Worm (Caenorhabditis elegans): ENCODE measurements around the gene nhr-92.

The nhr-92 gene

ce11 chrIV:1595802-1596201 lies 24.1 kb upstream of the nhr-92 start, which contains the start of gene npp-8 (continued):
- TF ChIP-seq npax-4 (tag; optimal IDR thresholded peaks at IDR 0.05): peak; percentile 34
- peak; percentile 79 for TF ChIP-seq K02D7.2 (tag; optimal IDR thresholded peaks at IDR 0.05)
- no peak for TF ChIP-seq pha-4 (tag; optimal IDR thresholded peaks at IDR 0.05)
- peak; percentile 82 for TF ChIP-seq hlh-8 (tag; optimal IDR thresholded peaks at IDR 0.05)
- peak; percentile 56 for TF ChIP-seq hlh-15 (tag; optimal IDR thresholded peaks at IDR 0.05)
- TF ChIP-seq tbx-7 (tag; optimal IDR thresholded peaks at IDR 0.05): peak; percentile 51
- no peak for TF ChIP-seq pros-1 (tag; optimal IDR thresholded peaks at IDR 0.05)
- peak; percentile 64 for TF ChIP-seq ceh-30 (tag; optimal IDR thresholded peaks at IDR 0.05)
- peak; percentile 62 for TF ChIP-seq lin-11 (tag; optimal IDR thresholded peaks at IDR 0.05)
- peak; percentile 75 for TF ChIP-seq sdc-2 (tag; optimal IDR thresholded peaks at IDR 0.05)
- TF ChIP-seq ceh-9 (tag; optimal IDR thresholded peaks at IDR 0.05): peak; percentile 28
- peak; percentile 58 for TF ChIP-seq madf-2 (tag; optimal IDR thresholded peaks at IDR 0.05)
- TF ChIP-seq fax-1 (tag; optimal IDR thresholded peaks at IDR 0.05): peak; percentile 83
- peak; percentile 50 for TF ChIP-seq ceh-48 (tag; optimal IDR thresholded peaks at IDR 0.05)
- TF ChIP-seq unc-55 (GFP tag; optimal IDR thresholded peaks at IDR 0.05): no peak
- peak; percentile 85 for TF ChIP-seq pat-9 (tag; optimal IDR thresholded peaks at IDR 0.05)
- TF ChIP-seq rnt-1 (tag; optimal IDR thresholded peaks at IDR 0.05): peak; percentile 90
- TF ChIP-seq odd-2 (tag; optimal IDR thresholded peaks at IDR 0.05): no peak
- peak; percentile 55 for TF ChIP-seq hlh-13 (GFP tag; optimal IDR thresholded peaks at IDR 0.05)
- peak; percentile 65 for TF ChIP-seq mec-3 (tag; optimal IDR thresholded peaks at IDR 0.05; ENCODE audit: borderline replicate concordance)
- no peak for TF ChIP-seq pag-3 (tag; optimal IDR thresholded peaks at IDR 0.05; ENCODE audit: borderline replicate concordance)
- TF ChIP-seq ceh-22 (tag; optimal IDR thresholded peaks at IDR 0.05): peak; percentile 50
- no peak for TF ChIP-seq ceh-45 (GFP tag; IDR thresholded peaks at IDR 0.05)
- no peak for TF ChIP-seq pax-1 (tag; optimal IDR thresholded peaks at IDR 0.05)
- TF ChIP-seq fkh-6 (tag; optimal IDR thresholded peaks at IDR 0.05): peak; percentile 82
- TF ChIP-seq ama-1 (optimal IDR thresholded peaks at IDR 0.05): no peak
- peak; percentile 72 for TF ChIP-seq ets-4 (tag; optimal IDR thresholded peaks at IDR 0.05)

ce11 chrIV:1597018-1597417 lies 22.9 kb upstream of the nhr-92 start, which contains the start of gene ced-2:
Gene ced-2, plus strand, starts transcription at chrIV:1597318.
- no peak for TF ChIP-seq elt-2 (tag; optimal IDR thresholded peaks at IDR 0.05)
- TF ChIP-seq elt-4 (tag; optimal IDR thresholded peaks at IDR 0.05): no peak
- no peak for TF ChIP-seq unc-55 (GFP tag; optimal IDR thresholded peaks at IDR 0.05)
- no peak for TF ChIP-seq ceh-22 (tag; optimal IDR thresholded peaks at IDR 0.05)
- TF ChIP-seq ahr-1 (tag; optimal IDR thresholded peaks at IDR 0.05): no peak

ce11 chrIV:1600784-1601183 lies 19.1 kb upstream of the nhr-92 start:
- no peak for TF ChIP-seq fkh-6 (tag; optimal IDR thresholded peaks at IDR 0.05)
- no peak for TF ChIP-seq tbx-7 (tag; optimal IDR thresholded peaks at IDR 0.05)
- TF ChIP-seq ceh-2 (tag; optimal IDR thresholded peaks at IDR 0.05): no peak
- no peak for TF ChIP-seq ama-1 (optimal IDR thresholded peaks at IDR 0.05)
- TF ChIP-seq fkh-10 (GFP tag; optimal IDR thresholded peaks at IDR 0.05): no peak
- no peak for TF ChIP-seq pax-1 (tag; optimal IDR thresholded peaks at IDR 0.05)
- no peak for TF ChIP-seq npax-4 (tag; optimal IDR thresholded peaks at IDR 0.05)
- TF ChIP-seq unc-42 (tag; optimal IDR thresholded peaks at IDR 0.05): no peak
- TF ChIP-seq sdc-2 (tag; optimal IDR thresholded peaks at IDR 0.05): no peak
- TF ChIP-seq ceh-24 (tag; optimal IDR thresholded peaks at IDR 0.05): no peak
- no peak for TF ChIP-seq ceh-9 (tag; optimal IDR thresholded peaks at IDR 0.05)

- TF ChIP-seq ceh-6 (GFP tag; optimal IDR thresholded peaks at IDR 0.05) (no peak), ttx-3 (tag; optimal IDR thresholded peaks at IDR 0.05) (no peak), hlh-13 (GFP tag; optimal IDR thresholded peaks at IDR 0.05) (no peak), hlh-6 (tag; optimal IDR thresholded peaks at IDR 0.05) (no peak), unc-55 (GFP tag; optimal IDR thresholded peaks at IDR 0.05) (no peak), pha-4 (tag; optimal IDR thresholded peaks at IDR 0.05) (no peak), K09A11.1 (tag; optimal IDR thresholded peaks at IDR 0.05; ENCODE audit: insufficient read depth) (no peak), ceh-14 (tag; optimal IDR thresholded peaks at IDR 0.05) (no peak), tbx-2 (tag; optimal IDR thresholded peaks at IDR 0.05) (no peak), ets-4 (tag; optimal IDR thresholded peaks at IDR 0.05) (no peak), gmeb-2 (tag; optimal IDR thresholded peaks at IDR 0.05) (no peak), npax-4 (tag; optimal IDR thresholded peaks at IDR 0.05) (no peak), sox-4 (tag; optimal IDR thresholded peaks at IDR 0.05) (no peak), hlh-30 (tag; optimal IDR thresholded peaks at IDR 0.05; ENCODE audit: insufficient read depth) (no peak), ama-1 (optimal IDR thresholded peaks at IDR 0.05) (no peak), tbx-7 (tag; optimal IDR thresholded peaks at IDR 0.05) (no peak), ceh-30 (tag; optimal IDR thresholded peaks at IDR 0.05) (no peak), sox-2 (GFP tag; IDR thresholded peaks at IDR 0.05) (no peak)
These were observed 18.5 kb upstream of the nhr-92 start, which contains the start of gene set-23 for ce11 chrIV:1601357-1601756. Gene set-23, plus strand, starts transcription at chrIV:1601657.
